Worm (Caenorhabditis elegans) whole organism, young adult: ENCODE results near the gene cest-35.2.

ENCODE experiments used
- F23B12.7 ChIP-seq: sonication (generic microtip); optimal IDR thresholded peaks from 2 replicates; lab custom pipeline; 2017; ENCODE audit warnings: missing genetic modification characterization, mild to moderate bottlenecking, missing compliant biosample characterization, antibody characterized with exemption, moderate library complexity; ENCODE audit not compliant: insufficient read depth
- ama-1 ChIP-seq, 3 experiments: fragments of 150-350 bp in 1 of 3; sonication (generic microtip) in 2 of 3; optimal IDR thresholded peaks; 2 replicates each; lab custom pipeline; 2014 to 2018; ENCODE audit warnings: missing biosample characterization in 2 of 3, missing genetic modification characterization in 2 of 3, missing genetic modification reagents in 2 of 3
- ccch-3 ChIP-seq: fragments of 200-800 bp; sonication (Bioruptor generic); optimal IDR thresholded peaks from 2 replicates; lab custom pipeline; 2018; ENCODE audit warnings: mild to moderate bottlenecking, missing genetic modification characterization, missing compliant biosample characterization
- snpc-4 ChIP-seq, 5 experiments: fragments of 150-350 bp in 1 of 5; sonication (generic microtip) in 4 of 5; optimal IDR thresholded peaks; 2 replicates each; lab custom pipeline; 2014 to 2018; ENCODE audit warnings: missing genetic modification characterization in 5 of 5, missing biosample characterization in 3 of 5, antibody characterized with exemption in 2 of 5, mild to moderate bottlenecking in 2 of 5, missing compliant biosample characterization in 2 of 5, missing genotype in 2 of 5, moderate library complexity in 2 of 5, missing genetic modification reagents in 1 of 5
- unc-130 ChIP-seq: sonication (generic microtip); optimal IDR thresholded peaks from 2 replicates; lab custom pipeline; 2016; ENCODE audit warnings: missing genetic modification reagents, missing genetic modification characterization, missing compliant biosample characterization
- unc-62 ChIP-seq: fragments of 150-350 bp; optimal IDR thresholded peaks from 2 replicates; lab custom pipeline; 2014; ENCODE audit warnings: missing biosample characterization, missing genetic modification reagents, missing genetic modification characterization
- zim-3 ChIP-seq: sonication (generic microtip); optimal IDR thresholded peaks from 2 replicates; lab custom pipeline; 2017; ENCODE audit warnings: mild to moderate bottlenecking, missing genetic modification characterization, moderate library complexity, missing compliant biosample characterization

ce11 chrV:5198240-5198639, 38.8 kb downstream of the cest-35.2 start, which contains the start of gene Y47A7.2:
- no peak for TF ChIP-seq zim-3 (tag; lab: Kevin White, UChicago)
- TF ChIP-seq F23B12.7 (tag; lab: Kevin White, UChicago) = no peak
- TF ChIP-seq ccch-3 (GFP tag; lab: Kevin White, UChicago) = no peak
- no peak for TF ChIP-seq snpc-4 (GFP tag; optimal IDR thresholded peaks at IDR 0.05; lab: Kevin White, UChicago)
- no peak for TF ChIP-seq snpc-4 (tag; optimal IDR thresholded peaks at IDR 0.05; lab: Kevin White, UChicago)
- no peak for TF ChIP-seq unc-62 (GFP tag; lab: Kevin White, UChicago)
- no peak for TF ChIP-seq ama-1 (optimal IDR thresholded peaks at IDR 0.05; lab: Kevin White, UChicago)
- no peak for TF ChIP-seq ama-1 (GFP tag; optimal IDR thresholded peaks at IDR 0.05; lab: Kevin White, UChicago)
- no peak for TF ChIP-seq unc-130 (GFP tag; lab: Kevin White, UChicago)
